Worm (Caenorhabditis elegans): ENCODE measurements around the gene aqp-7.

The aqp-7 gene

DNA sequence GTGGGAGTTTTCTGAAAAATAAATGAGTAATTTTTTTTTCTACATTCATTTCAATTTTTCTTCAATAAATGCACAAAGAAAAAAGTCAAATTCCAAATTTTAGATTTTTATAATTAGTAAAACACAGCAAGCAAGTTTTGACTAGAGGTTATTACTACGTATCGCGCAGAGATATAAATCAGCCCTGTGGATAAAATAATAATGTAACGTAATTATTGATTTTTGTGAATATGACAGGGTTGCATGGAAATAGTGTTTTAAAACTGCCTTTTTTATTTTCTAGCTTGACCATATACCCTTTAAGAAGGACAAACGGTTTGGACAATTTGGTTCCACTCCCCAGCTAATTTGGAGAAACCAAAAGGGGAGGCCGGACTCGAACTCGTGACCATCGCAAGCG is 28.5 kb upstream of the aqp-7 start:
- TF ChIP-seq hlh-1 (tag; optimal IDR thresholded peaks at IDR 0.05) (no peak), lin-32 (GFP tag; optimal IDR thresholded peaks at IDR 0.05) (no peak), zip-8 (tag; optimal IDR thresholded peaks at IDR 0.05) (no peak), snpc-4 (tag; optimal IDR thresholded peaks at IDR 0.05) (no peak), ceh-43 (GFP tag; optimal IDR thresholded peaks at IDR 0.05) (no peak), ceh-39 (tag; optimal IDR thresholded peaks at IDR 0.05) (no peak), elt-1 (tag; optimal IDR thresholded peaks at IDR 0.05; ENCODE audit: borderline replicate concordance, insufficient read depth) (no peak), blmp-1 (tag; optimal IDR thresholded peaks at IDR 0.05) (no peak), flh-1 (GFP tag; optimal IDR thresholded peaks at IDR 0.05) (no peak), ham-2 (GFP tag; optimal IDR thresholded peaks at IDR 0.05) (no peak), lsy-2 (tag; optimal IDR thresholded peaks at IDR 0.05) (no peak), drap-1 (GFP tag; optimal IDR thresholded peaks at IDR 0.05) (no peak)

ce11 chrX:2996976-2997399 is 27.9 kb upstream of the aqp-7 start:
- TF ChIP-seq snpc-4 (tag; optimal IDR thresholded peaks at IDR 0.05) (no peak), pha-4 (tag; optimal IDR thresholded peaks at IDR 0.05) (peak; percentile 97), unc-39 (tag; optimal IDR thresholded peaks at IDR 0.05) (peak; percentile 61), sem-2 (GFP tag; optimal IDR thresholded peaks at IDR 0.05) (no peak), elt-1 (tag; optimal IDR thresholded peaks at IDR 0.05; ENCODE audit: borderline replicate concordance, insufficient read depth) (peak; percentile 34), ceh-39 (tag; optimal IDR thresholded peaks at IDR 0.05) (peak; percentile 97), nhr-76 (tag; optimal IDR thresholded peaks at IDR 0.05) (peak; percentile 60), lsy-2 (tag; optimal IDR thresholded peaks at IDR 0.05) (peak; percentile 89), M03D4.4 (tag; optimal IDR thresholded peaks at IDR 0.05) (peak; percentile 46), bed-3 (GFP tag; optimal IDR thresholded peaks at IDR 0.05) (no peak), lin-32 (GFP tag; optimal IDR thresholded peaks at IDR 0.05) (no peak), mep-1 (tag; optimal IDR thresholded peaks at IDR 0.05) (peak; percentile 89), ceh-83 (GFP tag; optimal IDR thresholded peaks at IDR 0.05) (peak; percentile 68), blmp-1 (tag; optimal IDR thresholded peaks at IDR 0.05) (no peak), lin-13 (tag; optimal IDR thresholded peaks at IDR 0.05) (peak; percentile 72), nhr-12 (tag; optimal IDR thresholded peaks at IDR 0.05) (peak; percentile 41), drap-1 (GFP tag; optimal IDR thresholded peaks at IDR 0.05) (peak; percentile 91), ham-2 (GFP tag; optimal IDR thresholded peaks at IDR 0.05) (no peak), elt-3 (tag; optimal IDR thresholded peaks at IDR 0.05) (peak; percentile 91), cnd-1 (tag; optimal IDR thresholded peaks at IDR 0.05) (peak; percentile 81), unc-120 (tag; optimal IDR thresholded peaks at IDR 0.05; ENCODE audit: poor library complexity, severe bottlenecking) (peak; percentile 94), nhr-2 (tag; optimal IDR thresholded peaks at IDR 0.05) (peak; percentile 58), ztf-11 (tag; optimal IDR thresholded peaks at IDR 0.05) (peak; percentile 90), unc-62 (GFP tag; optimal IDR thresholded peaks at IDR 0.05) (peak; percentile 92), tbx-8 (GFP tag; optimal IDR thresholded peaks at IDR 0.05) (no peak), mab-5 (tag; optimal IDR thresholded peaks at IDR 0.05) (peak; percentile 94), flh-1 (GFP tag; optimal IDR thresholded peaks at IDR 0.05) (no peak), sptf-1 (tag; optimal IDR thresholded peaks at IDR 0.05) (peak; percentile 87), ceh-43 (GFP tag; optimal IDR thresholded peaks at IDR 0.05) (peak; percentile 32), ces-1 (GFP tag; optimal IDR thresholded peaks at IDR 0.05) (peak; percentile 99), hlh-1 (tag; optimal IDR thresholded peaks at IDR 0.05) (peak; percentile 72), mls-2 (tag; optimal IDR thresholded peaks at IDR 0.05) (no peak), nhr-28 (tag; optimal IDR thresholded peaks at IDR 0.05) (peak; percentile 53), nhr-237 (tag; optimal IDR thresholded peaks at IDR 0.05) (peak; percentile 100), zip-8 (tag; optimal IDR thresholded peaks at IDR 0.05) (peak; percentile 6)

ce11 chrX:2999652-3000051 is 25.2 kb upstream of the aqp-7 start, which contains the start of gene Y41G9A.17:
Gene Y41G9A.17 (minus strand): TSS chrX:2999752.
- TF ChIP-seq blmp-1 (tag; optimal IDR thresholded peaks at IDR 0.05): no peak
- no peak for TF ChIP-seq ceh-39 (tag; optimal IDR thresholded peaks at IDR 0.05)
- TF ChIP-seq ceh-43 (GFP tag; optimal IDR thresholded peaks at IDR 0.05): no peak
- no peak for TF ChIP-seq drap-1 (GFP tag; optimal IDR thresholded peaks at IDR 0.05)
- TF ChIP-seq ham-2 (GFP tag; optimal IDR thresholded peaks at IDR 0.05): no peak
- TF ChIP-seq nhr-12 (tag; optimal IDR thresholded peaks at IDR 0.05): no peak
- TF ChIP-seq snpc-4 (tag; optimal IDR thresholded peaks at IDR 0.05): no peak
- no peak for TF ChIP-seq nhr-2 (tag; optimal IDR thresholded peaks at IDR 0.05)
- TF ChIP-seq hlh-1 (tag; optimal IDR thresholded peaks at IDR 0.05): no peak
- TF ChIP-seq nhr-76 (tag; optimal IDR thresholded peaks at IDR 0.05): no peak
